Worm (Caenorhabditis elegans): Measurements from ENCODE around the gene nep-13.

DNA sequence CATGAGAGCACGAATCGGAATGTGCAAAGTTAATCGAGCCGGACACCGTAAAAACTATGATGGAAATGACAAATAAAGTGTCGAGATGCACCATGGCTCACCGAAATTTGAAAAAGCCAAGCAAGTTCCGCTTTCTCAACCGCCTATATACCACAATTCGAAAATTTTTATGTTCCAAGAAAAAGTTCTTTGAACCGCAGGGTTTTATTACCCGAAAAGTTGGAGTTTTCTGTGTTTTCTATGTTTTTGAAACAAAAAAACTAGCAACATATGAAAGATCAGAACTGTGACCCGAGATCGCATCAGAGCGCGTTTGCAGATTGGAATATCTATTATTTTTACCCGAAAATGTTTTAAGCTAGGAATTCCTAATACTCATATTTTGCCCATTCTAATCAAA lies 44.7 kb downstream of the nep-13 start, which contains the start of gene Y46D2A.3:
- no peak for TF ChIP-seq ceh-48 (tag; optimal IDR thresholded peaks at IDR 0.05)
- no peak for TF ChIP-seq fkh-10 (GFP tag; optimal IDR thresholded peaks at IDR 0.05)
- TF ChIP-seq hlh-30 (tag; optimal IDR thresholded peaks at IDR 0.05; ENCODE audit: insufficient read depth) = no peak
- no peak for TF ChIP-seq dmd-4 (tag; optimal IDR thresholded peaks at IDR 0.05; ENCODE audit: borderline replicate concordance)
- TF ChIP-seq ets-4 (tag; optimal IDR thresholded peaks at IDR 0.05) = no peak
- no peak for TF ChIP-seq ceh-2 (tag; optimal IDR thresholded peaks at IDR 0.05)
- TF ChIP-seq dve-1 (tag; optimal IDR thresholded peaks at IDR 0.05) = no peak
- TF ChIP-seq ceh-24 (tag; optimal IDR thresholded peaks at IDR 0.05) = no peak
